Worm (Caenorhabditis elegans) whole organism, midembryonic: Measurements from ENCODE around the gene col-144.

Experiments
- T22C8.4 ChIP-seq: fragments of 200-800 bp; sonication (Bioruptor generic); IDR thresholded peaks from 2 replicates; pipeline ENCODE4 v1.3.6; 2022; ENCODE audit warnings: missing genetic modification characterization, missing compliant biosample characterization
- cog-1 ChIP-seq: sonication (generic microtip); optimal IDR thresholded peaks from 2 replicates; lab custom pipeline; 2016; ENCODE audit warnings: missing genetic modification characterization, missing compliant biosample characterization
- flt-1 ChIP-seq: fragments of 200-800 bp; sonication (Bioruptor generic); IDR thresholded peaks from 2 replicates; pipeline ENCODE4 v1.3.6; 2022; ENCODE audit warnings: missing genetic modification characterization, missing compliant biosample characterization
- klf-2 ChIP-seq: fragments of 200-800 bp; sonication (Bioruptor generic); conservative IDR thresholded peaks from 2 replicates; pipeline ENCODE4 v1.3.6; 2022; ENCODE audit warnings: missing genetic modification reagents, missing genetic modification characterization, missing compliant biosample characterization
- med-1 ChIP-seq: sonication (generic microtip); optimal IDR thresholded peaks from 2 replicates; lab custom pipeline; 2017; ENCODE audit warnings: missing genetic modification characterization, mild to moderate bottlenecking, missing compliant biosample characterization, antibody characterized with exemption, missing genetic modification reagents; ENCODE audit not compliant: insufficient read depth
- ref-1 ChIP-seq: fragments of 200-800 bp; sonication (Bioruptor generic); conservative IDR thresholded peaks from 2 replicates; pipeline ENCODE4 v1.3.6; 2022; ENCODE audit warnings: missing genetic modification reagents, missing genetic modification characterization, missing compliant biosample characterization
- tab-1 ChIP-seq: fragments of 200-800 bp; sonication (Bioruptor generic); IDR thresholded peaks from 2 replicates; pipeline ENCODE4 v1.3.6; 2022; ENCODE audit warnings: missing genetic modification characterization, missing compliant biosample characterization
- ztf-23 ChIP-seq: fragments of 200-800 bp; sonication (Bioruptor generic); IDR thresholded peaks from 2 replicates; pipeline ENCODE4 v1.3.6; 2022; ENCODE audit warnings: missing genetic modification reagents, missing genetic modification characterization, missing compliant biosample characterization

DNA sequence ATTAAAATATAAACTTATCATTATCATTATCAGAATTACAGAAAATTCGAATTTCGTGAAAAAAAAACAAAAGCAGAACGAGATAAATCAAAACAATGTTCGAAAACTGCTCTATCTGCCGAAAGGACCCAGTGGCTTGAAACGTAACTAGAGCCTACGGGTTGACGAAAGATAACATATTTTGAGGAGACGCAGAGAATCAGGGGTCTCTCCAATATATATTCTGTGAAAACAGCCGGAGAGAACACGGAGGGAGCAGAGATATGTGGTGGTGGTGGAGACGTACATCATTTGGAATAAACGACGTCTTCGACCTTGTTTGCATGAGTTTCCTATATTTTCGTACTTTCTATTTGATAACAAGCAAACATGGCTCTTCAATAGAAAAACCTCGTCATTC is 48.4 kb upstream of the col-144 start:
- TF ChIP-seq ref-1 (GFP tag; lab: Robert Waterston, UW), result no peak
- TF ChIP-seq T22C8.4 (GFP tag; lab: Robert Waterston, UW), result no peak
- TF ChIP-seq ztf-23, result no peak
- TF ChIP-seq tab-1 (GFP tag; lab: Robert Waterston, UW), result no peak
- no peak for TF ChIP-seq med-1
- no peak for TF ChIP-seq cog-1 (tag; lab: Kevin White, UChicago)
- TF ChIP-seq flt-1 (GFP tag; lab: Robert Waterston, UW), result no peak
- TF ChIP-seq klf-2 (GFP tag; lab: Robert Waterston, UW), result no peak
